Fruit fly (Drosophila melanogaster) whole organism, wandering third instar larva: ENCODE data around the gene htk.

Experiments used
- Hr83 ChIP-seq: fragments of 200-300 bp; sonication (Bioruptor generic); optimal IDR thresholded peaks from 2 replicates; lab custom pipeline; 2016; ENCODE audit warnings: missing biosample characterization, mild to moderate bottlenecking, missing genetic modification characterization, moderate library complexity; ENCODE audit not compliant: poor library complexity, severe bottlenecking
- Jra ChIP-seq: sonication (Bioruptor generic); optimal IDR thresholded peaks from 2 replicates; lab custom pipeline; 2016; ENCODE audit warnings: missing biosample characterization, missing genetic modification characterization
- Myc ChIP-seq: fragments of >200 bp; optimal IDR thresholded peaks from 2 replicates; lab custom pipeline; 2017
- pan ChIP-seq: fragments of >200 bp; optimal IDR thresholded peaks from 2 replicates; lab custom pipeline; 2017
- woc ChIP-seq: sonication (Bioruptor generic); optimal IDR thresholded peaks from 2 replicates; lab custom pipeline; 2016; ENCODE audit warnings: missing biosample characterization, mild to moderate bottlenecking, missing genetic modification characterization

DNA sequence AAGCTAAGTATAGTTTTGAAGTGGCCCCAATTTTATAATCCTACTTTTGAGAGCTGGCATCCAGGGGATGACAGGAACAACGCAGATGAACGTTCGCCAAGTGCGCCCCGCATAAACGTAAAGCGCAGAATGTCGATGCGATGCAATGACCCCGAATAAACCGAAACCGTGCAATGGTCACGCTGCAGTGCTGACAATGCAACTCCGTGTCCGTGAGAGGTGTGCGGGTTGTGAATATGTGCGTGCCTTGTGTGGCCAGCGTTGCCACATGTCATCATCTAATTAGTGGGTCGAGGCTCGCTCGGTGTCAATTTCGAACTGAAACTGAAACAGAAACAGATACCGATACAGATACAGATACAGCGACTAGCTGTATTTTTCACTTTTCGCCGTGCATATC, 24.7 kb downstream of the htk start:
- no peak for TF ChIP-seq Jra (GFP tag; lab: Kevin White, UChicago)
- TF ChIP-seq pan (lab: Kevin White, UChicago): no peak
- TF ChIP-seq Hr83 (GFP tag; lab: Kevin White, UChicago): no peak
- TF ChIP-seq woc (GFP tag; lab: Kevin White, UChicago): no peak
- TF ChIP-seq Myc (lab: Kevin White, UChicago): no peak
